4 fruit fly cellular contexts compared by ENCODE assay signal in genomic region chr3L:2809767-2810166, dm6.
A peak's percentile ranks its signal among the peaks of the same experiment; 100 is the strongest.
TF ChIP-seq lines count a peak whose summit lies in the region.

No protein-coding gene starts in this region.

- no peak for TF ChIP-seq CTCF in whole organism, embryonic (GFP tag; optimal IDR thresholded peaks at IDR 0.05; lab: Kevin White, UChicago)

TF ChIP-seq in whole organism, adult, 20 proteins besides CTCF, POLR2A, EP300 and RAD21:
- TF ChIP-seq kay (GFP tag; lab: Kevin White, UChicago; ENCODE audit: borderline replicate concordance) = peak; percentile 45
- no peak for TF ChIP-seq ovo (GFP tag; optimal IDR thresholded peaks at IDR 0.05; lab: Kevin White, UChicago)

TF ChIP-seq in whole organism, embryonic, 481 proteins besides CTCF, POLR2A, EP300 and RAD21 (continues in another document):
- no peak for TF ChIP-seq CG14860 (GFP tag; IDR thresholded peaks at IDR 0.05; lab: Robert Waterston, UW; ENCODE audit: partially characterized antibody)
- TF ChIP-seq CG34224 (GFP tag; IDR thresholded peaks at IDR 0.05; lab: Robert Waterston, UW; ENCODE audit: partially characterized antibody) = no peak
- TF ChIP-seq CG10431 (GFP tag; optimal IDR thresholded peaks at IDR 0.05; lab: Kevin White, UChicago) = no peak
- TF ChIP-seq CG7928 (GFP tag; optimal IDR thresholded peaks at IDR 0.05; lab: Kevin White, UChicago) = no peak
- no peak for TF ChIP-seq CG14441 (GFP tag; IDR thresholded peaks at IDR 0.05; lab: Robert Waterston, UW)
- TF ChIP-seq CG7839 (tag; optimal IDR thresholded peaks at IDR 0.05; lab: Kevin White, UChicago) = no peak
- TF ChIP-seq luna (GFP tag; optimal IDR thresholded peaks at IDR 0.05; lab: Kevin White, UChicago) = no peak
- TF ChIP-seq CG2889 (GFP tag; IDR thresholded peaks at IDR 0.05; lab: Robert Waterston, UW) = no peak
- TF ChIP-seq CG30403 (GFP tag; optimal IDR thresholded peaks at IDR 0.05; lab: Kevin White, UChicago) = no peak
- TF ChIP-seq lab (GFP tag; optimal IDR thresholded peaks at IDR 0.05; lab: Kevin White, UChicago) = peak; percentile 20
- TF ChIP-seq lbe (GFP tag; optimal IDR thresholded peaks at IDR 0.05; lab: Kevin White, UChicago) = no peak
- TF ChIP-seq pros (GFP tag; optimal IDR thresholded peaks at IDR 0.05; lab: Kevin White, UChicago) = no peak
- no peak for TF ChIP-seq Tbp (GFP tag; optimal IDR thresholded peaks at IDR 0.05; lab: Kevin White, UChicago)
- no peak for TF ChIP-seq BtbVII (GFP tag; optimal IDR thresholded peaks at IDR 0.05; lab: Kevin White, UChicago)
- no peak for TF ChIP-seq prd (optimal IDR thresholded peaks at IDR 0.05; lab: Kevin White, UChicago)
- TF ChIP-seq prd (GFP tag; IDR thresholded peaks at IDR 0.05; lab: Robert Waterston, UW) = no peak
- TF ChIP-seq Med (GFP tag; lab: Kevin White, UChicago) = peak; percentile 25
- no peak for TF ChIP-seq CG7271 (tag; optimal IDR thresholded peaks at IDR 0.05; lab: Kevin White, UChicago)
- TF ChIP-seq CG17912 (GFP tag; optimal IDR thresholded peaks at IDR 0.05; lab: Kevin White, UChicago) = no peak
- TF ChIP-seq bbx (GFP tag; IDR thresholded peaks at IDR 0.05; lab: Robert Waterston, UW; ENCODE audit: partially characterized antibody) = no peak
- TF ChIP-seq NK7.1 (GFP tag; optimal IDR thresholded peaks at IDR 0.05; lab: Kevin White, UChicago) = no peak
- TF ChIP-seq mirr (GFP tag; optimal IDR thresholded peaks at IDR 0.05; lab: Kevin White, UChicago) = peak; percentile 39
- no peak for TF ChIP-seq Eip74EF (GFP tag; optimal IDR thresholded peaks at IDR 0.05; lab: Kevin White, UChicago)
- no peak for TF ChIP-seq oc (tag; optimal IDR thresholded peaks at IDR 0.05; lab: Kevin White, UChicago)
- TF ChIP-seq Abd-B (GFP tag; optimal IDR thresholded peaks at IDR 0.05; lab: Kevin White, UChicago) = no peak
- TF ChIP-seq CG6175 (GFP tag; IDR thresholded peaks at IDR 0.05; lab: Robert Waterston, UW) = no peak
- no peak for TF ChIP-seq lola (GFP tag; optimal IDR thresholded peaks at IDR 0.05; lab: Kevin White, UChicago)
- no peak for TF ChIP-seq CG7556 (GFP tag; optimal IDR thresholded peaks at IDR 0.05; lab: Kevin White, UChicago)
- no peak for TF ChIP-seq hkb (optimal IDR thresholded peaks at IDR 0.05; lab: Kevin White, UChicago)
- no peak for TF ChIP-seq hkb (GFP tag; IDR thresholded peaks at IDR 0.05; lab: Robert Waterston, UW)
- TF ChIP-seq CG33213 (GFP tag; optimal IDR thresholded peaks at IDR 0.05; lab: Kevin White, UChicago) = no peak

TF ChIP-seq in whole organism, prepupa, 60 proteins besides CTCF, POLR2A, EP300 and RAD21:
- no peak for TF ChIP-seq CG8119 (GFP tag; IDR thresholded peaks at IDR 0.05; lab: Robert Waterston, UW)
- TF ChIP-seq OdsH (GFP tag; optimal IDR thresholded peaks at IDR 0.05; lab: Kevin White, UChicago) = no peak
- no peak for TF ChIP-seq svp (GFP tag; lab: Kevin White, UChicago)
- peak; percentile 11 for TF ChIP-seq Eip78C (GFP tag; lab: Kevin White, UChicago)
- no peak for TF ChIP-seq CG10631 (GFP tag; optimal IDR thresholded peaks at IDR 0.05; lab: Kevin White, UChicago)

TF ChIP-seq in whole organism, wandering third instar larva, 38 proteins besides CTCF, POLR2A, EP300 and RAD21:
- no peak for TF ChIP-seq Rel (GFP tag; optimal IDR thresholded peaks at IDR 0.05; lab: Kevin White, UChicago)
- peak; percentile 6 for TF ChIP-seq Rel (tag; optimal IDR thresholded peaks at IDR 0.05; lab: Kevin White, UChicago)
- TF ChIP-seq Myc (optimal IDR thresholded peaks at IDR 0.05; lab: Kevin White, UChicago) = no peak
